Worm (Caenorhabditis elegans) whole organism, young adult: ENCODE data around the gene sup-26.
A peak's percentile ranks its signal among the peaks of the same experiment; 100 is the strongest.

Experiments used
- B0261.1 ChIP-seq: sonication (generic microtip); optimal IDR thresholded peaks from 2 replicates; lab custom pipeline; 2016; ENCODE audit warnings: mild to moderate bottlenecking, missing genetic modification characterization, moderate library complexity, missing compliant biosample characterization
- C17E4.6 ChIP-seq: fragments of 200-800 bp; sonication (Bioruptor generic); IDR thresholded peaks from 2 replicates; pipeline ENCODE4 v1.3.6; 2022; ENCODE audit warnings: missing genetic modification reagents, missing genetic modification characterization, missing compliant biosample characterization
- F10E7.11 ChIP-seq: sonication (generic microtip); optimal IDR thresholded peaks from 2 replicates; lab custom pipeline; 2017; ENCODE audit warnings: mild to moderate bottlenecking, missing genetic modification characterization, moderate library complexity, missing compliant biosample characterization
- F37B4.10 ChIP-seq: fragments of 200-800 bp; sonication (Bioruptor generic); IDR thresholded peaks from 2 replicates; pipeline ENCODE4 v1.3.6; 2022; ENCODE audit warnings: missing genetic modification characterization, missing compliant biosample characterization
- F39B2.1 ChIP-seq: fragments of 200-800 bp; sonication (Bioruptor generic); IDR thresholded peaks from 2 replicates; pipeline ENCODE4 v1.3.6; 2022; ENCODE audit warnings: missing genetic modification reagents, missing genetic modification characterization, missing compliant biosample characterization
- F52B5.7 ChIP-seq: sonication (generic microtip); optimal IDR thresholded peaks from 2 replicates; lab custom pipeline; 2016; ENCODE audit warnings: mild to moderate bottlenecking, missing genetic modification characterization, missing compliant biosample characterization
- T07F8.4 ChIP-seq: sonication (generic microtip); optimal IDR thresholded peaks from 2 replicates; lab custom pipeline; 2016; ENCODE audit warnings: mild to moderate bottlenecking, missing genetic modification characterization, moderate library complexity, missing compliant biosample characterization
- T26A5.8 ChIP-seq: sonication (generic microtip); optimal IDR thresholded peaks from 2 replicates; lab custom pipeline; 2016; ENCODE audit warnings: missing genetic modification characterization, missing compliant biosample characterization
- Y67H2A.10 ChIP-seq: fragments of 200-800 bp; sonication (Bioruptor generic); conservative IDR thresholded peaks from 2 replicates; pipeline ENCODE4 v1.3.6; 2022; ENCODE audit warnings: missing genetic modification reagents, missing genetic modification characterization, missing compliant biosample characterization
- ama-1 ChIP-seq, 3 experiments: fragments of 150-350 bp in 1 of 3; sonication (generic microtip) in 2 of 3; optimal IDR thresholded peaks; 2 replicates each; lab custom pipeline; 2014 to 2018; ENCODE audit warnings: missing biosample characterization in 2 of 3, missing genetic modification characterization in 2 of 3, missing genetic modification reagents in 2 of 3
- atf-7 ChIP-seq: sonication (generic microtip); optimal IDR thresholded peaks from 2 replicates; lab custom pipeline; 2017; ENCODE audit warnings: mild to moderate bottlenecking, missing genetic modification characterization, missing compliant biosample characterization
- athp-1 ChIP-seq: sonication (generic microtip); optimal IDR thresholded peaks from 2 replicates; lab custom pipeline; 2017; ENCODE audit warnings: mild to moderate bottlenecking, missing genetic modification characterization, missing compliant biosample characterization
- bed-1 ChIP-seq: fragments of 200-800 bp; sonication (Bioruptor generic); IDR thresholded peaks from 2 replicates; pipeline ENCODE4 v1.3.6; 2022; ENCODE audit warnings: missing genetic modification reagents, missing genetic modification characterization, missing compliant biosample characterization
- bed-2 ChIP-seq: fragments of 200-800 bp; sonication (Bioruptor generic); IDR thresholded peaks from 2 replicates; pipeline ENCODE4 v1.3.6; 2022; ENCODE audit warnings: missing genetic modification reagents, missing genetic modification characterization, missing compliant biosample characterization
- ccch-3 ChIP-seq: fragments of 200-800 bp; sonication (Bioruptor generic); optimal IDR thresholded peaks from 2 replicates; lab custom pipeline; 2018; ENCODE audit warnings: mild to moderate bottlenecking, missing genetic modification characterization, missing compliant biosample characterization
- cebp-1 ChIP-seq, 2 experiments: fragments of 200-800 bp in 1 of 2; sonication (Bioruptor generic) in 1 of 2; sonication (generic microtip) in 1 of 2; IDR thresholded peaks in 1 of 2; optimal IDR thresholded peaks in 1 of 2; 2 replicates each; pipeline versions ENCODE4 v1.3.6 to Lab custom; 2017 to 2022; ENCODE audit warnings: missing compliant biosample characterization in 2 of 2, missing genetic modification characterization in 2 of 2, mild to moderate bottlenecking in 1 of 2, missing genetic modification reagents in 1 of 2, moderate library complexity in 1 of 2
- ceh-100 ChIP-seq: fragments of 200-800 bp; sonication (Bioruptor generic); IDR thresholded peaks from 2 replicates; pipeline ENCODE4 v1.3.6; 2022; ENCODE audit warnings: missing genetic modification reagents, missing genetic modification characterization, missing compliant biosample characterization
- egl-18 ChIP-seq: fragments of 200-800 bp; sonication (Bioruptor generic); IDR thresholded peaks from 2 replicates; pipeline ENCODE4 v1.3.6; 2022; ENCODE audit warnings: missing genetic modification reagents, missing genetic modification characterization, missing compliant biosample characterization
- him-1 ChIP-seq: sonication (generic microtip); optimal IDR thresholded peaks from 2 replicates; lab custom pipeline; 2016; ENCODE audit warnings: missing genotype, missing genetic modification reagents, missing genetic modification characterization, missing compliant biosample characterization
- hmg-1.2 ChIP-seq: fragments of 200-800 bp; sonication (Bioruptor generic); IDR thresholded peaks from 2 replicates; pipeline ENCODE4 v1.3.6; 2022; ENCODE audit warnings: missing genetic modification reagents, missing genetic modification characterization, missing compliant biosample characterization
- hmg-20 ChIP-seq: fragments of 200-800 bp; sonication (Bioruptor generic); IDR thresholded peaks from 2 replicates; pipeline ENCODE4 v1.3.6; 2022; ENCODE audit warnings: missing genetic modification reagents, missing genetic modification characterization, missing compliant biosample characterization
- let-526 ChIP-seq: fragments of 200-800 bp; sonication (Bioruptor generic); IDR thresholded peaks from 2 replicates; pipeline ENCODE4 v1.3.6; 2022; ENCODE audit warnings: missing genetic modification reagents, missing genetic modification characterization, missing compliant biosample characterization
- lin-54 ChIP-seq: fragments of 200-800 bp; sonication (Bioruptor generic); optimal IDR thresholded peaks from 2 replicates; lab custom pipeline; 2018; ENCODE audit warnings: mild to moderate bottlenecking, missing genetic modification characterization, missing compliant biosample characterization
- lsl-1 ChIP-seq: fragments of 200-800 bp; sonication (Bioruptor generic); optimal IDR thresholded peaks from 2 replicates; lab custom pipeline; 2018; ENCODE audit warnings: mild to moderate bottlenecking, missing genetic modification characterization, moderate library complexity, missing compliant biosample characterization
- madf-10 ChIP-seq: sonication (generic microtip); optimal IDR thresholded peaks from 2 replicates; lab custom pipeline; 2016; ENCODE audit warnings: mild to moderate bottlenecking, missing genetic modification characterization, missing compliant biosample characterization
- mes-4 ChIP-seq: sonication (generic microtip); optimal IDR thresholded peaks from 2 replicates; lab custom pipeline; 2016; ENCODE audit warnings: missing genotype, missing genetic modification characterization, missing compliant biosample characterization
- mxl-1 ChIP-seq: sonication (generic microtip); optimal IDR thresholded peaks from 2 replicates; lab custom pipeline; 2016; ENCODE audit warnings: missing genetic modification characterization, missing compliant biosample characterization
- nfya-1 ChIP-seq: sonication (generic microtip); optimal IDR thresholded peaks from 2 replicates; lab custom pipeline; 2017; ENCODE audit warnings: antibody characterized with exemption, missing compliant biosample characterization, missing genetic modification characterization, borderline replicate concordance; ENCODE audit not compliant: insufficient read depth
- nhr-80 ChIP-seq: sonication (generic microtip); optimal IDR thresholded peaks from 2 replicates; lab custom pipeline; 2016; ENCODE audit warnings: missing genetic modification characterization, missing compliant biosample characterization
- nhr-90 ChIP-seq: sonication (generic microtip); optimal IDR thresholded peaks from 2 replicates; lab custom pipeline; 2016; ENCODE audit warnings: missing genotype, mild to moderate bottlenecking, missing genetic modification characterization, missing compliant biosample characterization
- pbrm-1 ChIP-seq: fragments of 200-800 bp; sonication (Bioruptor generic); IDR thresholded peaks from 2 replicates; pipeline ENCODE4 v1.3.6; 2022; ENCODE audit warnings: missing genetic modification reagents, missing genetic modification characterization, missing compliant biosample characterization
- rec-8 ChIP-seq, 2 experiments: sonication (generic microtip); optimal IDR thresholded peaks; 2 replicates each; lab custom pipeline; 2016; ENCODE audit warnings: mild to moderate bottlenecking in 2 of 2, missing genetic modification characterization in 2 of 2, missing genetic modification reagents in 2 of 2, missing genotype in 2 of 2, missing biosample characterization in 1 of 2, missing compliant biosample characterization in 1 of 2, moderate library complexity in 1 of 2
- rpc-1 ChIP-seq, 2 experiments: fragments of 150-350 bp in 1 of 2; sonication (generic microtip) in 1 of 2; optimal IDR thresholded peaks; 2 replicates each; lab custom pipeline; 2014 to 2018; ENCODE audit warnings: missing biosample characterization in 1 of 2, missing genetic modification characterization in 1 of 2, missing genetic modification reagents in 1 of 2, missing genotype in 1 of 2
- somi-1 ChIP-seq: fragments of 200-800 bp; sonication (Bioruptor generic); optimal IDR thresholded peaks from 2 replicates; lab custom pipeline; 2018; ENCODE audit warnings: mild to moderate bottlenecking, missing genetic modification characterization, missing compliant biosample characterization
- tbx-9 ChIP-seq: sonication (generic microtip); optimal IDR thresholded peaks from 2 replicates; lab custom pipeline; 2016; ENCODE audit warnings: borderline replicate concordance, missing genetic modification characterization, inconsistent platforms, missing compliant biosample characterization
- xnd-1 ChIP-seq: sonication (generic microtip); optimal IDR thresholded peaks from 2 replicates; lab custom pipeline; 2016; ENCODE audit warnings: missing genotype, missing genetic modification reagents, missing genetic modification characterization, missing compliant biosample characterization
- zim-3 ChIP-seq: sonication (generic microtip); optimal IDR thresholded peaks from 2 replicates; lab custom pipeline; 2017; ENCODE audit warnings: mild to moderate bottlenecking, missing genetic modification characterization, moderate library complexity, missing compliant biosample characterization
- ztf-18 ChIP-seq: sonication (generic microtip); optimal IDR thresholded peaks from 2 replicates; lab custom pipeline; 2016; ENCODE audit warnings: missing genotype, mild to moderate bottlenecking, missing genetic modification characterization, missing compliant biosample characterization
- ztf-25 ChIP-seq: fragments of 200-800 bp; sonication (Bioruptor generic); IDR thresholded peaks from 2 replicates; pipeline ENCODE4 v1.3.6; 2022; ENCODE audit warnings: missing genetic modification reagents, missing genetic modification characterization, missing compliant biosample characterization

Gene sup-26

ce11 chrIII:4243461-4243860, 36.6 kb downstream of the sup-26 start, which contains the start of gene mrpl-21:
TSS of gene mrpl-21 (minus strand) at chrIII:4243561.
- TF ChIP-seq F39B2.1 (GFP tag; lab: Robert Waterston, UW) (no peak), pbrm-1 (GFP tag; lab: Robert Waterston, UW) (no peak), rpc-1 (optimal IDR thresholded peaks at IDR 0.05; lab: Kevin White, UChicago) (no peak), rpc-1 (tag; optimal IDR thresholded peaks at IDR 0.05; lab: Kevin White, UChicago) (no peak), let-526 (GFP tag; lab: Robert Waterston, UW) (no peak), somi-1 (no peak), ceh-100 (GFP tag; lab: Robert Waterston, UW) (no peak), athp-1 (tag; lab: Kevin White, UChicago) (no peak), rec-8 (tag; optimal IDR thresholded peaks at IDR 0.05; lab: Kevin White, UChicago) (no peak), lsl-1 (GFP tag; lab: Kevin White, UChicago) (no peak), egl-18 (GFP tag; lab: Robert Waterston, UW) (no peak)

DNA sequence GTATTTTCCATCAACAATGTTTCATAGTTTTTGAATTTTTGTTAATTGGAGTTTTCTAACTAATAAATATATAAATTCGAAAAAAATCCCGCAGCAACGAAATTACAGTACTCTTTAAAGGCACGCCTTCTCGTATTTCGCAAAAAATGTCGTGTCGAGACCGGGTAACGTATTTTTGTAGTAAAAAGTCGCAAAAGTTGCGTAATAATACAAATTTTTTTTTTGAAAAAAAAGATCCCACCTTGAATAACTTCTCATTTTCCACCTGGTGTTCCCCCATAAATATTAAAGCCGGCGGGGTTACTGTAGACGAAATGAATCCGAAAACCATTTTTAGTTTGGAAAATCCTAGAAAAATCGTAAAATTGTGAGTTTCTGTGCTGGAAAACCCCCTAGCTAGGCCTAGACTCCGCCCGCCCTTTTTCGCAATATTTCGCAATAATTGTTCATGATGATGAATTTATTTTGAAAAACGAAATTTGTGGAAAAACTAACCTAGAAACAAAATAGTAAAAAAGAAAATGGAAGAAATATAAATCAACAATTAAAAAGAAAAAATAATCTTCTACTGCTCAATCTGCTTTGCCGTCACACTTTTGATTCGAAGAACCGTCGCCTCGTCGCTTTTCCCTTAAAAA, 37.7 kb downstream of the sup-26 start, which contains the start of gene F43C1.7:
F43C1.7 (minus strand) TSS at position 351 of the 638 bp plus-strand sequence.
- no peak for TF ChIP-seq athp-1 (tag; lab: Kevin White, UChicago)
- peak; percentile 76 for TF ChIP-seq him-1 (tag; lab: Kevin White, UChicago)
- no peak for TF ChIP-seq C17E4.6
- TF ChIP-seq F10E7.11, result no peak
- peak; percentile 72; the same call in 1 of the 2 replicates for TF ChIP-seq cebp-1 (GFP tag; IDR thresholded peaks at IDR 0.05; lab: Robert Waterston, UW)
- TF ChIP-seq cebp-1 (tag; optimal IDR thresholded peaks at IDR 0.05; lab: Kevin White, UChicago), result peak; percentile 94
- no peak for TF ChIP-seq Y67H2A.10
- TF ChIP-seq bed-1, result no peak
- no peak for TF ChIP-seq F52B5.7 (tag; lab: Kevin White, UChicago)
- TF ChIP-seq ztf-18 (tag; lab: Kevin White, UChicago), result no peak
- TF ChIP-seq lin-54 (GFP tag; lab: Kevin White, UChicago), result no peak
- TF ChIP-seq F37B4.10 (GFP tag; lab: Robert Waterston, UW), result no peak

ce11 chrIII:4241181-4241580, 38.8 kb downstream of the sup-26 start:
- TF ChIP-seq xnd-1 (tag; lab: Kevin White, UChicago), result no peak

ce11 chrIII:4240126-4240525, 39.9 kb downstream of the sup-26 start:
- TF ChIP-seq nhr-80, result peak; percentile 78
- no peak for TF ChIP-seq cebp-1 (GFP tag; IDR thresholded peaks at IDR 0.05; lab: Robert Waterston, UW)
- TF ChIP-seq cebp-1 (tag; optimal IDR thresholded peaks at IDR 0.05; lab: Kevin White, UChicago), result peak; percentile 18
- no peak for TF ChIP-seq B0261.1 (tag; lab: Kevin White, UChicago)
- TF ChIP-seq, all 124 proteins: peak for 2

ce11 chrIII:4237660-4238059, 42.4 kb downstream of the sup-26 start:
- TF ChIP-seq mxl-1 (tag; lab: Kevin White, UChicago), result no peak
- TF ChIP-seq nhr-90 (tag; lab: Kevin White, UChicago), result peak; percentile 32
- no peak for TF ChIP-seq bed-2 (GFP tag; lab: Robert Waterston, UW)
- no peak for TF ChIP-seq tbx-9 (tag; lab: Kevin White, UChicago)
- TF ChIP-seq atf-7 (tag; lab: Kevin White, UChicago), result peak; percentile 91
- TF ChIP-seq ztf-25, result no peak
- peak; percentile 97 for TF ChIP-seq hmg-1.2
- TF ChIP-seq ama-1 (optimal IDR thresholded peaks at IDR 0.05; lab: Kevin White, UChicago), result no peak
- TF ChIP-seq ama-1 (GFP tag; optimal IDR thresholded peaks at IDR 0.05; lab: Kevin White, UChicago), result no peak
- peak; percentile 79 for TF ChIP-seq madf-10 (tag; lab: Kevin White, UChicago)
- TF ChIP-seq rpc-1 (optimal IDR thresholded peaks at IDR 0.05; lab: Kevin White, UChicago), result no peak
- no peak for TF ChIP-seq rpc-1 (tag; optimal IDR thresholded peaks at IDR 0.05; lab: Kevin White, UChicago)
- TF ChIP-seq ceh-100 (GFP tag; lab: Robert Waterston, UW), result no peak
- no peak for TF ChIP-seq ccch-3
- peak; percentile 93 for TF ChIP-seq somi-1
- TF ChIP-seq zim-3 (tag; lab: Kevin White, UChicago), result no peak
- TF ChIP-seq mes-4, result no peak
- no peak for TF ChIP-seq T07F8.4
- no peak for TF ChIP-seq F10E7.11
- TF ChIP-seq nfya-1 (tag; lab: Kevin White, UChicago), result no peak
- TF ChIP-seq T26A5.8, result no peak
- TF ChIP-seq hmg-20 (GFP tag; lab: Robert Waterston, UW), result no peak
